Worm (Caenorhabditis elegans): ENCODE measurements around the gene spe-42.

Gene spe-42

DNA sequence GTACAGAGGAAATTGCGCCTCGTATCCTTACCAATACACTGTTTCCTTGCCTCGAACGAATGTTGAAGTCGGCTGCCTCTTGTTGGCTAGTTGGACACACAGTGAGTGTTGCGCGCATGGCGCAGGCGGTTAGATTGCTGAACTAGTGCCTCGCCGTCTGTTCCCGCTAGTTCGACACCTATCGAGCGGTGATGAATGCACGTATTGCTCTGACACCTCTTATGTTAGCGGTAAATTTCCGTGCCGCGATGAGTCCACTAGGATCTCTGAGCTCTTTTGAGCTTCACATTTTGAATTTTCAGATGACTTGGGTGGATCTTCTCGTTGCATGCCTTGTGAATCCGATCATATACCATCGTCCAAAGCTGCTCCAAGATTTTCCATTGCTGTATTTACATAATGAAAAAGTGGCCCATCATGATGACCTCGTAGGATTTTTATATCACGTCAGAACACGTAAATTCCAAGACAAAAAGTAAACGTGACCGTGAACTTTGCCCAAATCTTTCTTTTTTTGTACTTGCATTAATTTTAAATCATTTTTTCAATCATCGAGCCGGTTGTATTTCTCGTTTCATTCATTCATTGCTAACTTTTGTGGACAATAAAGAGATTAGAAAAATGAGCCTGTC lies 46.1 kb upstream of the spe-42 start, which contains the start of gene F55A11.11 (continued):
- TF ChIP-seq unc-86 (tag; optimal IDR thresholded peaks at IDR 0.05) (peak; percentile 85), fax-1 (tag; optimal IDR thresholded peaks at IDR 0.05) (peak; percentile 88), rnt-1 (tag; optimal IDR thresholded peaks at IDR 0.05) (peak; percentile 92), hlh-13 (GFP tag; optimal IDR thresholded peaks at IDR 0.05) (peak; percentile 94), npax-4 (tag; optimal IDR thresholded peaks at IDR 0.05) (peak; percentile 90), T23F11.4 (GFP tag; optimal IDR thresholded peaks at IDR 0.05) (peak; percentile 92), odd-2 (tag; optimal IDR thresholded peaks at IDR 0.05) (peak; percentile 56), fkh-10 (GFP tag; optimal IDR thresholded peaks at IDR 0.05) (peak; percentile 85), pha-2 (tag; optimal IDR thresholded peaks at IDR 0.05) (peak; percentile 98), ceh-30 (tag; optimal IDR thresholded peaks at IDR 0.05) (no peak), ztf-16 (tag; optimal IDR thresholded peaks at IDR 0.05) (peak; percentile 94), ceh-34 (tag; optimal IDR thresholded peaks at IDR 0.05) (peak; percentile 92), ceh-2 (tag; optimal IDR thresholded peaks at IDR 0.05) (peak; percentile 88), syd-9 (tag; optimal IDR thresholded peaks at IDR 0.05) (peak; percentile 95), fkh-6 (tag; optimal IDR thresholded peaks at IDR 0.05) (peak; percentile 94), nhr-232 (tag; optimal IDR thresholded peaks at IDR 0.05) (peak; percentile 93), ceh-9 (tag; optimal IDR thresholded peaks at IDR 0.05) (peak; percentile 88), pat-9 (tag; optimal IDR thresholded peaks at IDR 0.05) (peak; percentile 97), ref-2 (tag; optimal IDR thresholded peaks at IDR 0.05) (peak; percentile 95), pag-3 (tag; optimal IDR thresholded peaks at IDR 0.05; ENCODE audit: borderline replicate concordance) (peak; percentile 75), pha-4 (tag; optimal IDR thresholded peaks at IDR 0.05) (no peak), ceh-14 (tag; optimal IDR thresholded peaks at IDR 0.05) (peak; percentile 94), sox-4 (tag; optimal IDR thresholded peaks at IDR 0.05) (peak; percentile 97), ceh-24 (tag; optimal IDR thresholded peaks at IDR 0.05) (peak; percentile 88), nfya-1 (tag; optimal IDR thresholded peaks at IDR 0.05) (peak; percentile 81)

DNA sequence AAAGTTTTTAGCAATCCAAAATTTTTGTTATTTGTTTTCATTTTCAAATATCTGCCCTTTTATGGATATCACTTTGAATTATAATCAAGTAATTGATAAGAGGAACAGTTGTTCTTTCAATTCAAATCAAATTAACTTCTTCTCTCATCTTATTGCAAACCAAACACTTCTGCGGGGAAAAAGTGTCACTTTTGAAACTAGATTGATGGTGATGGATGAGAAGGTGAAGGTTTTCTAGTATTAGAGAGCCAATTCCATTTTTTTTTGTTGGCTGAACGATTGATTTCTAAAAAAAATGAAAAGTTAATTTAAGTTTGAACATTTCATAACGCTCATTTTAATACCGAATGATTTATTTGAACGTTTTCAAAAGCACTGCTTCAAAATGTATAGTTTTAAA lies 43.0 kb upstream of the spe-42 start:
- TF ChIP-seq unc-55 (GFP tag; optimal IDR thresholded peaks at IDR 0.05) = peak; percentile 88
- no peak for TF ChIP-seq elt-4 (tag; optimal IDR thresholded peaks at IDR 0.05)

- TF ChIP-seq sox-2 (GFP tag; IDR thresholded peaks at IDR 0.05) (no peak), hlh-13 (GFP tag; optimal IDR thresholded peaks at IDR 0.05) (no peak), mec-3 (tag; optimal IDR thresholded peaks at IDR 0.05; ENCODE audit: borderline replicate concordance) (no peak), pag-3 (tag; optimal IDR thresholded peaks at IDR 0.05; ENCODE audit: borderline replicate concordance) (no peak), hlh-6 (tag; optimal IDR thresholded peaks at IDR 0.05) (no peak), F13H6.1 (tag; optimal IDR thresholded peaks at IDR 0.05) (no peak), syd-9 (tag; optimal IDR thresholded peaks at IDR 0.05) (no peak), K09A11.1 (tag; optimal IDR thresholded peaks at IDR 0.05; ENCODE audit: insufficient read depth) (no peak), T23F11.4 (GFP tag; optimal IDR thresholded peaks at IDR 0.05) (no peak), nhr-11 (tag; optimal IDR thresholded peaks at IDR 0.05) (no peak)
Observed at ce11 chrV:11779310-11779709, 42.5 kb upstream of the spe-42 start.

ce11 chrV:11777846-11778245 lies 41.0 kb upstream of the spe-42 start:
- peak; percentile 12 for TF ChIP-seq ceh-18 (tag; optimal IDR thresholded peaks at IDR 0.05)
- TF ChIP-seq rnt-1 (tag; optimal IDR thresholded peaks at IDR 0.05) = no peak
- TF ChIP-seq tbx-7 (tag; optimal IDR thresholded peaks at IDR 0.05) = no peak
- no peak for TF ChIP-seq ceh-14 (tag; optimal IDR thresholded peaks at IDR 0.05)
- no peak for TF ChIP-seq dmd-4 (tag; optimal IDR thresholded peaks at IDR 0.05; ENCODE audit: borderline replicate concordance)

Measured in whole organism, late embryonic.